Worm (Caenorhabditis elegans) whole organism, L1 larva: ENCODE measurements around the gene T07E3.2.

Experiments
- dpl-1 ChIP-seq, 3 experiments: fragments of 150-350 bp in 2 of 3; sonication (generic microtip) in 1 of 3; optimal IDR thresholded peaks; 2 replicates each; lab custom pipeline; 2014 to 2017; ENCODE audit warnings: missing biosample characterization in 3 of 3, missing genetic modification characterization in 3 of 3, missing genetic modification reagents in 3 of 3
- efl-1 ChIP-seq, 4 experiments: fragments of 150-350 bp; optimal IDR thresholded peaks in 3 of 4; peaks in 1 of 4; 1 replicate in 1 of 4; 2 replicates in 3 of 4; lab custom pipeline; 2014; ENCODE audit warnings: missing biosample characterization in 2 of 4, missing genetic modification characterization in 2 of 4, missing genetic modification reagents in 2 of 4
- egl-27 ChIP-seq, 2 experiments: fragments of 150-350 bp in 1 of 2; sonication (generic microtip); optimal IDR thresholded peaks; 3 replicates each; lab custom pipeline; 2017 to 2018; ENCODE audit warnings: missing biosample characterization in 2 of 2, missing genetic modification characterization in 2 of 2, missing genetic modification reagents in 2 of 2
- fkh-10 ChIP-seq: sonication (generic microtip); optimal IDR thresholded peaks from 2 replicates; lab custom pipeline; 2017; ENCODE audit warnings: missing biosample characterization, missing genetic modification reagents, missing genetic modification characterization
- jun-1 ChIP-seq: fragments of 150-350 bp; optimal IDR thresholded peaks from 2 replicates; lab custom pipeline; 2014; ENCODE audit warnings: missing biosample characterization, missing genetic modification reagents, missing genetic modification characterization
- lin-39 ChIP-seq: fragments of 150-350 bp; optimal IDR thresholded peaks from 2 replicates; lab custom pipeline; 2014; ENCODE audit warnings: missing biosample characterization, missing genetic modification reagents, missing genetic modification characterization
- mep-1 ChIP-seq: fragments of 150-350 bp; optimal IDR thresholded peaks from 2 replicates; lab custom pipeline; 2014; ENCODE audit warnings: missing biosample characterization, missing genetic modification characterization
- nhr-237 ChIP-seq: fragments of 150-350 bp; optimal IDR thresholded peaks from 2 replicates; lab custom pipeline; 2014; ENCODE audit warnings: missing biosample characterization, missing genetic modification characterization
- nhr-47 ChIP-seq: sonication (generic microtip); optimal IDR thresholded peaks from 2 replicates; lab custom pipeline; 2016; ENCODE audit warnings: mild to moderate bottlenecking, missing genetic modification characterization, moderate library complexity, missing compliant biosample characterization
- nhr-76 ChIP-seq: sonication (generic microtip); optimal IDR thresholded peaks from 2 replicates; lab custom pipeline; 2017; ENCODE audit warnings: missing biosample characterization, missing genetic modification characterization
- pqm-1 ChIP-seq: sonication (generic microtip); optimal IDR thresholded peaks from 3 replicates; lab custom pipeline; 2017; ENCODE audit warnings: missing biosample characterization, missing genetic modification characterization
- unc-86 ChIP-seq: sonication (generic microtip); optimal IDR thresholded peaks from 2 replicates; lab custom pipeline; 2016; ENCODE audit warnings: missing genetic modification characterization, missing compliant biosample characterization
- vab-15 ChIP-seq: sonication (generic microtip); optimal IDR thresholded peaks from 2 replicates; lab custom pipeline; 2017; ENCODE audit warnings: missing genotype, mild to moderate bottlenecking, missing genetic modification characterization, missing compliant biosample characterization

- TF ChIP-seq vab-15 (tag; lab: Kevin White, UChicago): no peak
- TF ChIP-seq fkh-10 (GFP tag; lab: Kevin White, UChicago): no peak
- TF ChIP-seq jun-1: no peak
- TF ChIP-seq unc-86 (tag; lab: Kevin White, UChicago): no peak
- TF ChIP-seq nhr-237 (tag; lab: Kevin White, UChicago): no peak
- TF ChIP-seq egl-27 (tag; optimal IDR thresholded peaks at IDR 0.05; lab: Kevin White, UChicago): no peak
- no peak for TF ChIP-seq dpl-1 (GFP tag; optimal IDR thresholded peaks at IDR 0.05; lab: Kevin White, UChicago)
- no peak for TF ChIP-seq nhr-47 (tag; lab: Kevin White, UChicago)
- TF ChIP-seq efl-1 (optimal IDR thresholded peaks at IDR 0.05; lab: Kevin White, UChicago): no peak
- TF ChIP-seq efl-1 (GFP tag; optimal IDR thresholded peaks at IDR 0.05 in 1 of 2; lab: Kevin White, UChicago): no peak
- TF ChIP-seq pqm-1 (tag; lab: Kevin White, UChicago): no peak
- TF ChIP-seq nhr-76 (tag; lab: Kevin White, UChicago): no peak
- TF ChIP-seq mep-1 (tag; lab: Kevin White, UChicago): no peak
- no peak for TF ChIP-seq lin-39
These were observed 34.8 kb upstream of the T07E3.2 start for ce11 chrIII:6871668-6872067.
